Worm (Caenorhabditis elegans) whole organism, early embryonic: ENCODE measurements around the gene F59B10.2.

Experiments used
- F13C5.2 ChIP-seq: sonication (generic microtip); optimal IDR thresholded peaks from 2 replicates; lab custom pipeline; 2017; ENCODE audit warnings: mild to moderate bottlenecking, missing genetic modification characterization, inconsistent platforms, missing compliant biosample characterization
- aly-1 ChIP-seq: sonication (generic microtip); optimal IDR thresholded peaks from 2 replicates; lab custom pipeline; 2016; ENCODE audit warnings: missing genetic modification characterization, missing compliant biosample characterization
- ama-1 ChIP-seq: fragments of 150-350 bp; optimal IDR thresholded peaks from 2 replicates; lab custom pipeline; 2014
- ceh-13 ChIP-seq: fragments of 200-800 bp; sonication (Bioruptor generic); optimal IDR thresholded peaks from 2 replicates; lab custom pipeline; 2018; ENCODE audit warnings: mild to moderate bottlenecking, missing genetic modification characterization, missing compliant biosample characterization
- ets-7 ChIP-seq: sonication (generic microtip); optimal IDR thresholded peaks from 2 replicates; lab custom pipeline; 2016; ENCODE audit warnings: missing genotype, missing genetic modification characterization, missing compliant biosample characterization
- flt-1 ChIP-seq: fragments of 200-800 bp; sonication (Bioruptor generic); IDR thresholded peaks from 2 replicates; pipeline ENCODE4 v1.3.6; 2022; ENCODE audit warnings: missing genetic modification characterization, missing compliant biosample characterization
- hnd-1 ChIP-seq: sonication (generic microtip); optimal IDR thresholded peaks from 2 replicates; lab custom pipeline; 2016; ENCODE audit warnings: missing genetic modification characterization, missing compliant biosample characterization
- sea-1 ChIP-seq: fragments of 200-800 bp; sonication (Bioruptor generic); conservative IDR thresholded peaks from 2 replicates; pipeline ENCODE4 v1.3.6; 2022; ENCODE audit warnings: missing genetic modification characterization, missing compliant biosample characterization

ce11 chrII:10545213-10545612 lies 35.6 kb upstream of the F59B10.2 start:
- TF ChIP-seq aly-1 (tag; lab: Kevin White, UChicago) (no peak), hnd-1 (no peak), flt-1 (0 out of 2 replicates have a peak, but pooled peaks have one; percentile 36), ets-7 (tag; lab: Kevin White, UChicago) (no peak), F13C5.2 (tag; lab: Kevin White, UChicago) (no peak), sea-1 (GFP tag; lab: Robert Waterston, UW) (no peak), ceh-13 (GFP tag; lab: Kevin White, UChicago) (peak; percentile 30), ama-1 (no peak)
